ENCODE assay signal across 8 worm cellular contexts in genomic region chrX:12182684-12183477, ce11.
TF ChIP-seq lines count a peak whose summit lies in the region.

No protein-coding gene starts in this region.

TF ChIP-seq in whole organism, L1 larva, 84 proteins besides CTCF, POLR2A, EP300 and RAD21 (continues in another document):
- TF ChIP-seq elt-3 (tag; optimal IDR thresholded peaks at IDR 0.05; lab: Kevin White, UChicago) (no peak), ztf-11 (tag; optimal IDR thresholded peaks at IDR 0.05; lab: Kevin White, UChicago) (peak in 1 of 2 experiments; percentile 65), nhr-84 (tag; optimal IDR thresholded peaks at IDR 0.05; lab: Kevin White, UChicago) (no peak), nhr-19 (GFP tag; conservative IDR thresholded peaks at IDR 0.05; lab: Robert Waterston, UW) (no peak), unc-86 (tag; optimal IDR thresholded peaks at IDR 0.05; lab: Kevin White, UChicago) (peak; percentile 12), nhr-11 (tag; optimal IDR thresholded peaks at IDR 0.05; lab: Kevin White, UChicago) (no peak), mef-2 (tag; optimal IDR thresholded peaks at IDR 0.05; lab: Kevin White, UChicago) (no peak), sptf-1 (tag; optimal IDR thresholded peaks at IDR 0.05; lab: Kevin White, UChicago) (no peak), pag-3 (tag; optimal IDR thresholded peaks at IDR 0.05; lab: Kevin White, UChicago; ENCODE audit: borderline replicate concordance, insufficient read depth) (no peak), ces-1 (GFP tag; optimal IDR thresholded peaks at IDR 0.05; lab: Kevin White, UChicago) (no peak), nhr-71 (tag; optimal IDR thresholded peaks at IDR 0.05; lab: Kevin White, UChicago) (peak; percentile 14)

TF ChIP-seq in whole organism, L2 larva, 48 proteins besides CTCF, POLR2A, EP300 and RAD21 (continues in another document):
- TF ChIP-seq elt-1 (tag; optimal IDR thresholded peaks at IDR 0.05; lab: Kevin White, UChicago): no peak
- peak; percentile 60 for TF ChIP-seq sem-4 (tag; optimal IDR thresholded peaks at IDR 0.05; lab: Kevin White, UChicago)
- peak; percentile 36 for TF ChIP-seq nhr-129 (tag; optimal IDR thresholded peaks at IDR 0.05; lab: Kevin White, UChicago)
- peak; percentile 40 for TF ChIP-seq unc-55 (GFP tag; optimal IDR thresholded peaks at IDR 0.05; lab: Kevin White, UChicago)
- TF ChIP-seq mbf-1 (tag; optimal IDR thresholded peaks at IDR 0.05; lab: Kevin White, UChicago): no peak
- TF ChIP-seq nhr-237 (tag; optimal IDR thresholded peaks at IDR 0.05; lab: Kevin White, UChicago): no peak
- TF ChIP-seq blmp-1 (tag; optimal IDR thresholded peaks at IDR 0.05; lab: Kevin White, UChicago; ENCODE audit: insufficient read depth): no peak
- TF ChIP-seq ceh-82 (tag; optimal IDR thresholded peaks at IDR 0.05; lab: Kevin White, UChicago): no peak
- TF ChIP-seq ZK546.5 (tag; optimal IDR thresholded peaks at IDR 0.05; lab: Kevin White, UChicago): no peak
- TF ChIP-seq Y55F3AM.14 (GFP tag; optimal IDR thresholded peaks at IDR 0.05; lab: Kevin White, UChicago): no peak
- TF ChIP-seq sma-9 (GFP tag; optimal IDR thresholded peaks at IDR 0.05; lab: Kevin White, UChicago): peak; percentile 2
- TF ChIP-seq sma-9 (tag; optimal IDR thresholded peaks at IDR 0.05; lab: Kevin White, UChicago): no peak

TF ChIP-seq in whole organism, L3 larva, 47 proteins besides CTCF, POLR2A, EP300 and RAD21 (continues in another document):
- no peak for TF ChIP-seq eor-1 (tag; optimal IDR thresholded peaks at IDR 0.05; lab: Kevin White, UChicago)
- no peak for TF ChIP-seq fkh-2 (tag; optimal IDR thresholded peaks at IDR 0.05; lab: Kevin White, UChicago)
- TF ChIP-seq nhr-77 (tag; optimal IDR thresholded peaks at IDR 0.05; lab: Kevin White, UChicago): no peak
- no peak for TF ChIP-seq fkh-10 (GFP tag; optimal IDR thresholded peaks at IDR 0.05; lab: Kevin White, UChicago)
- TF ChIP-seq pqm-1 (tag; optimal IDR thresholded peaks at IDR 0.05; lab: Kevin White, UChicago): no peak
- no peak for TF ChIP-seq ceh-9 (tag; optimal IDR thresholded peaks at IDR 0.05; lab: Kevin White, UChicago)
- peak; percentile 43 for TF ChIP-seq lin-39 (tag; optimal IDR thresholded peaks at IDR 0.05; lab: Kevin White, UChicago)
- TF ChIP-seq egl-5 (tag; optimal IDR thresholded peaks at IDR 0.05; lab: Kevin White, UChicago): peak; percentile 58
- no peak for TF ChIP-seq nhr-237 (tag; optimal IDR thresholded peaks at IDR 0.05; lab: Kevin White, UChicago)
- no peak for TF ChIP-seq elt-1 (tag; optimal IDR thresholded peaks at IDR 0.05; lab: Kevin White, UChicago)
- TF ChIP-seq elt-2 (tag; optimal IDR thresholded peaks at IDR 0.05; lab: Kevin White, UChicago): no peak
- TF ChIP-seq nhr-28 (tag; optimal IDR thresholded peaks at IDR 0.05; lab: Kevin White, UChicago): no peak
- TF ChIP-seq lin-15B (tag; optimal IDR thresholded peaks at IDR 0.05; lab: Kevin White, UChicago): no peak

TF ChIP-seq in whole organism, L4 larva, 104 proteins besides CTCF, POLR2A, EP300 and RAD21 (continues in another document):
- TF ChIP-seq unc-62 (GFP tag; optimal IDR thresholded peaks at IDR 0.05 in 1 of 2; lab: Kevin White, UChicago): peak in 1 of 2 experiments; percentile 97
- TF ChIP-seq unc-62 (tag; optimal IDR thresholded peaks at IDR 0.05; lab: Kevin White, UChicago): no peak
- peak; percentile 16 for TF ChIP-seq mxl-3 (GFP tag; optimal IDR thresholded peaks at IDR 0.05; lab: Kevin White, UChicago)
- TF ChIP-seq T26A8.4 (GFP tag; IDR thresholded peaks at IDR 0.05; lab: Robert Waterston, UW): no peak
- no peak for TF ChIP-seq nhr-11 (tag; optimal IDR thresholded peaks at IDR 0.05; lab: Kevin White, UChicago)
- peak; percentile 28; the same call in 1 of the 2 replicates for TF ChIP-seq dmd-6 (GFP tag; IDR thresholded peaks at IDR 0.05; lab: Robert Waterston, UW)
- no peak for TF ChIP-seq skn-1 (tag; optimal IDR thresholded peaks at IDR 0.05; lab: Kevin White, UChicago)
- TF ChIP-seq zfp-3 (GFP tag; conservative IDR thresholded peaks at IDR 0.05; lab: Robert Waterston, UW): no peak
- TF ChIP-seq zip-2 (tag; optimal IDR thresholded peaks at IDR 0.05; lab: Kevin White, UChicago): no peak
- TF ChIP-seq hlh-30 (tag; optimal IDR thresholded peaks at IDR 0.05; lab: Kevin White, UChicago; ENCODE audit: insufficient read depth): peak; percentile 29
- no peak for TF ChIP-seq lir-3 (tag; optimal IDR thresholded peaks at IDR 0.05; lab: Kevin White, UChicago)
- TF ChIP-seq hlh-11 (tag; optimal IDR thresholded peaks at IDR 0.05; lab: Kevin White, UChicago): peak; percentile 12

TF ChIP-seq in whole organism, early embryonic, 17 proteins besides CTCF, POLR2A, EP300 and RAD21:
- TF ChIP-seq tbx-11 (GFP tag; IDR thresholded peaks at IDR 0.05; lab: Robert Waterston, UW): no peak
- TF ChIP-seq F13C5.2 (tag; optimal IDR thresholded peaks at IDR 0.05; lab: Kevin White, UChicago): peak; percentile 25
- TF ChIP-seq hmg-4 (GFP tag; optimal IDR thresholded peaks at IDR 0.05; lab: Kevin White, UChicago): peak; percentile 2
- peak; percentile 30; the same call in 1 of the 2 replicates for TF ChIP-seq pes-1 (GFP tag; IDR thresholded peaks at IDR 0.05; lab: Robert Waterston, UW)

TF ChIP-seq in whole organism, late embryonic, 69 proteins besides CTCF, POLR2A, EP300 and RAD21 (continues in another document):
- TF ChIP-seq nfya-1 (tag; optimal IDR thresholded peaks at IDR 0.05; lab: Kevin White, UChicago): peak; percentile 35
- TF ChIP-seq sox-2 (GFP tag; IDR thresholded peaks at IDR 0.05; lab: Robert Waterston, UW): no peak
- no peak for TF ChIP-seq pag-3 (tag; optimal IDR thresholded peaks at IDR 0.05; lab: Kevin White, UChicago; ENCODE audit: borderline replicate concordance)
- TF ChIP-seq ceh-14 (tag; optimal IDR thresholded peaks at IDR 0.05; lab: Kevin White, UChicago): peak; percentile 54
- TF ChIP-seq unc-55 (GFP tag; optimal IDR thresholded peaks at IDR 0.05; lab: Kevin White, UChicago): peak; percentile 13
- peak; percentile 21 for TF ChIP-seq hlh-8 (tag; optimal IDR thresholded peaks at IDR 0.05; lab: Kevin White, UChicago)
- TF ChIP-seq pha-2 (tag; optimal IDR thresholded peaks at IDR 0.05; lab: Kevin White, UChicago): no peak
- TF ChIP-seq ceh-22 (tag; optimal IDR thresholded peaks at IDR 0.05; lab: Kevin White, UChicago): no peak
- peak; percentile 8 for TF ChIP-seq ref-2 (tag; optimal IDR thresholded peaks at IDR 0.05; lab: Kevin White, UChicago)
- no peak for TF ChIP-seq ceh-24 (tag; optimal IDR thresholded peaks at IDR 0.05; lab: Kevin White, UChicago)
- TF ChIP-seq sox-4 (tag; optimal IDR thresholded peaks at IDR 0.05; lab: Kevin White, UChicago): peak; percentile 17
- no peak for TF ChIP-seq ztf-16 (tag; optimal IDR thresholded peaks at IDR 0.05; lab: Kevin White, UChicago)
- peak; percentile 16 for TF ChIP-seq tbx-2 (tag; optimal IDR thresholded peaks at IDR 0.05; lab: Kevin White, UChicago)
- peak; percentile 64 for TF ChIP-seq unc-42 (tag; optimal IDR thresholded peaks at IDR 0.05; lab: Kevin White, UChicago)
- TF ChIP-seq ceh-31 (tag; optimal IDR thresholded peaks at IDR 0.05; lab: Kevin White, UChicago): peak; percentile 42

TF ChIP-seq in whole organism, midembryonic, 9 proteins besides CTCF, POLR2A, EP300 and RAD21:
- TF ChIP-seq ztf-29 (GFP tag; IDR thresholded peaks at IDR 0.05; lab: Robert Waterston, UW) (no peak), flt-1 (GFP tag; IDR thresholded peaks at IDR 0.05; lab: Robert Waterston, UW) (0 out of 2 replicates have a peak, but pooled peaks have one; percentile 19), cog-1 (tag; optimal IDR thresholded peaks at IDR 0.05; lab: Kevin White, UChicago) (peak; percentile 51), ztf-23 (GFP tag; IDR thresholded peaks at IDR 0.05; lab: Robert Waterston, UW) (no peak)

TF ChIP-seq in whole organism, mixed stage, embryonic, 35 proteins besides CTCF, POLR2A, EP300 and RAD21 (continues in another document):
- TF ChIP-seq sptf-1 (tag; optimal IDR thresholded peaks at IDR 0.05; lab: Kevin White, UChicago) (no peak), mls-2 (tag; optimal IDR thresholded peaks at IDR 0.05; lab: Kevin White, UChicago) (peak; percentile 62), zip-8 (tag; optimal IDR thresholded peaks at IDR 0.05; lab: Kevin White, UChicago) (no peak), snpc-4 (tag; optimal IDR thresholded peaks at IDR 0.05; lab: Kevin White, UChicago) (no peak), ceh-39 (tag; optimal IDR thresholded peaks at IDR 0.05; lab: Kevin White, UChicago) (no peak), sem-2 (GFP tag; optimal IDR thresholded peaks at IDR 0.05; lab: Kevin White, UChicago) (no peak), tbx-8 (GFP tag; optimal IDR thresholded peaks at IDR 0.05; lab: Kevin White, UChicago) (no peak), unc-39 (tag; optimal IDR thresholded peaks at IDR 0.05; lab: Kevin White, UChicago) (no peak), pha-4 (tag; optimal IDR thresholded peaks at IDR 0.05; lab: Kevin White, UChicago) (no peak), ztf-11 (tag; optimal IDR thresholded peaks at IDR 0.05; lab: Kevin White, UChicago) (no peak), ham-2 (GFP tag; optimal IDR thresholded peaks at IDR 0.05; lab: Kevin White, UChicago) (no peak), ceh-83 (GFP tag; optimal IDR thresholded peaks at IDR 0.05; lab: Kevin White, UChicago) (peak; percentile 37), unc-120 (tag; optimal IDR thresholded peaks at IDR 0.05; lab: Kevin White, UChicago; ENCODE audit: poor library complexity, severe bottlenecking) (no peak), nhr-2 (tag; optimal IDR thresholded peaks at IDR 0.05; lab: Kevin White, UChicago) (peak; percentile 38), ceh-43 (GFP tag; optimal IDR thresholded peaks at IDR 0.05; lab: Kevin White, UChicago) (peak; percentile 35), mep-1 (tag; optimal IDR thresholded peaks at IDR 0.05; lab: Kevin White, UChicago) (no peak), cnd-1 (tag; optimal IDR thresholded peaks at IDR 0.05; lab: Kevin White, UChicago) (peak; percentile 58), lsy-2 (tag; optimal IDR thresholded peaks at IDR 0.05; lab: Kevin White, UChicago) (no peak), elt-3 (tag; optimal IDR thresholded peaks at IDR 0.05; lab: Kevin White, UChicago) (no peak), lin-32 (GFP tag; optimal IDR thresholded peaks at IDR 0.05; lab: Kevin White, UChicago) (peak; percentile 99), blmp-1 (tag; optimal IDR thresholded peaks at IDR 0.05; lab: Kevin White, UChicago) (no peak), ces-1 (GFP tag; optimal IDR thresholded peaks at IDR 0.05; lab: Kevin White, UChicago) (peak; percentile 63), unc-62 (GFP tag; optimal IDR thresholded peaks at IDR 0.05; lab: Kevin White, UChicago) (no peak), nhr-237 (tag; optimal IDR thresholded peaks at IDR 0.05; lab: Kevin White, UChicago) (no peak), hlh-1 (tag; optimal IDR thresholded peaks at IDR 0.05; lab: Kevin White, UChicago) (peak; percentile 59), M03D4.4 (tag; optimal IDR thresholded peaks at IDR 0.05; lab: Kevin White, UChicago) (no peak), drap-1 (GFP tag; optimal IDR thresholded peaks at IDR 0.05; lab: Kevin White, UChicago) (no peak), lin-13 (tag; optimal IDR thresholded peaks at IDR 0.05; lab: Kevin White, UChicago) (no peak), bed-3 (GFP tag; optimal IDR thresholded peaks at IDR 0.05; lab: Kevin White, UChicago) (no peak), nhr-28 (tag; optimal IDR thresholded peaks at IDR 0.05; lab: Kevin White, UChicago) (no peak)

Comparison
In these comparisons a context has a peak if more than half of its experiments do, and no peak if none do; other contexts are left out.
1. Of the 29 proteins assayed by ChIP-seq in both whole organism, L4 larva and whole organism, L1 larva: peak only in whole organism, L4 larva: aha-1; only in whole organism, L1 larva: none; in both: none; in neither: 24; mixed calls (peak in some experiments, not most) for 4.